Worm (Caenorhabditis elegans): ENCODE data around the gene T05C12.4.
A peak's percentile ranks its signal among the peaks of the same experiment; 100 is the strongest.

Gene T05C12.4

DNA sequence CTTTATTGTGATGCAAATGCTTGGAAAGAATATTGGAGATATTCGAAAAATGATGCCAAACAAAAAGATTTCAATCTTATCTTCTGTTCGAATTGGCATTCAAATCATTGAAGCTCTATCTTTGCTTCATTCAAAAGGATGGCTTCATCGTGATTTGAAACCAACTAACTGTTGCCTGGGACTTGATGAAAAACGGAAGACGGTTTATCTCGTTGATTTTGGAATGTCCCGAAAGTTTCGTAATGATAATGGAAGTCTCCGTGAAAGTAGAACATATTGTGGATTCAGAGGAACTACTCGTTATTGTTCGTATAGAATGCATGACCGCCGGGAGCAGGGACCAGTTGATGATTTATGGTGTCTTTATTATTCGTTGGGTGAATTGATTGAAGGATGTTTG lies 6.0 kb downstream of the T05C12.4 start:
- TF ChIP-seq efl-3 (GFP tag; optimal IDR thresholded peaks at IDR 0.05) = no peak
- no peak for TF ChIP-seq mdl-1 (tag; optimal IDR thresholded peaks at IDR 0.05)
- TF ChIP-seq hlh-4 (tag; optimal IDR thresholded peaks at IDR 0.05) = no peak
- TF ChIP-seq hpl-2 (GFP tag; optimal IDR thresholded peaks at IDR 0.05) = no peak
- TF ChIP-seq aha-1 (tag; optimal IDR thresholded peaks at IDR 0.05) = no peak
- no peak for TF ChIP-seq ama-1 (optimal IDR thresholded peaks at IDR 0.05)
- TF ChIP-seq lin-35 (GFP tag; optimal IDR thresholded peaks at IDR 0.05) = no peak
- no peak for TF ChIP-seq blmp-1 (tag; optimal IDR thresholded peaks at IDR 0.05)
- TF ChIP-seq egl-27 (tag; optimal IDR thresholded peaks at IDR 0.05) = no peak

DNA sequence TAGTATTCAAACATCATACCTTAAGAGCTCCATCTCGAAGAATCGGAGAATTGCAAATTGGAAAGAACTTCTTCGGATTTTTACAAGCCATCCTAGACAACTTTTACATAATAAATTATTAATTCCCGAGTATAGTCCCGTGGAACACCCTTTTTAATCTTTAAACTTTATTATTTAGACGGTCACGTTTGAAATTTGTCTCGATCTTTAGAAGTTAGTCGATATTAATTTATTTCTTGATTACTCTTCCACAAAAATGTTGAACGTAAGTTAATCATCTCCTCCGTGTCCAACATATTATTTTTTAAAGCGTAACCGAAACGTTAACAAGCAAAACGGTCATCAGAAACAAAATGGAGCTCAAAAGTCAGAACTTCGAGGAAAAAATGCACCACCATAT lies 6.7 kb downstream of the T05C12.4 start, which contains the start of the genes decr-1.3 and T05C12.1:
Gene decr-1.3, minus strand, starts transcription at position 101 of the 400 bp plus-strand sequence.
Gene T05C12.1, plus strand, starts transcription at position 232 of the 400 bp plus-strand sequence.
- TF ChIP-seq mdl-1 (tag; optimal IDR thresholded peaks at IDR 0.05) = no peak

DNA sequence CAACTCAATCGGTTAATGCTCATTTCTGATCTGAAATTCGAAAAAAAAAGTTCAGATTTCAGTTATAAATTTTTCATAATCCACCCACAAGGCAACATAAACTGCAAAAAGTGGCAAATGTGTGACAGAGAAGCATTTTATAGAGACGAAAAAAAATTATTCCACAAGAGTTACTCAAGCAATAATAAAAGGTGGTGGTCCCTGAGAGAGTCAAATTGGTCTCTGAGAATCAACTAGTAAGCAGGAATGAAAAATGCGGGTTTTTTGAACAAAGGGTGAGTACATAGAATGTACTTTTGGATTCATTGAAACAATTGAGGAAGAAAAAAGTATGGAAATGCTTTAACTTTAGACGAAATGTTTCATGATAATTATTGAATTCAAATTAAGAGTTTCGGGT lies 9.8 kb downstream of the T05C12.4 start, which contains the start of gene T05C12.11:
Gene T05C12.11, minus strand, starts transcription at position 101 of the 400 bp plus-strand sequence.
- TF ChIP-seq nhr-77 (tag; optimal IDR thresholded peaks at IDR 0.05) (no peak), lin-14 (GFP tag; optimal IDR thresholded peaks at IDR 0.05) (peak; percentile 17)

DNA sequence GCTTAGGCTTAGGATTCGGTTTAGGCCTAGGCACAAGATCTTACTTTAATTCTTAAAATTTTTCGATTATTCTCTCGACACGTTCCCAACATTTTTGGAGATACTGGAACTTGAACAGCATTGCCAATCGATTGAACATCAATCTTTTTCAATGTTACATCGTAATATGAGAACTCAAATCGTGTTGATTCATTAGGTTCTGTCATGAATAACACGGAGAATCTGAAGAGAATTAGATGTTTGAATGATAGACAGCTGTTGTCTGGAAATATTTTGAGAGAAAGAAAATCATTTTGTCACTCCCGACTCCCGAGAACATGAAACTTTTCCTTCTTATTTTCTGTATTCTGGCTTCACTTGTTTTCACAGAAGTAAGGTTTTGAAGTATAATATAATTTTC lies 10.9 kb downstream of the T05C12.4 start, which contains the start of gene T05C12.15:
Gene T05C12.15, plus strand, starts transcription at position 301 of the 400 bp plus-strand sequence.
- TF ChIP-seq unc-86 (tag; optimal IDR thresholded peaks at IDR 0.05) (no peak), rnt-1 (tag; optimal IDR thresholded peaks at IDR 0.05) (no peak), swsn-7 (tag; optimal IDR thresholded peaks at IDR 0.05) (no peak), nhr-20 (tag; optimal IDR thresholded peaks at IDR 0.05) (no peak)

DNA sequence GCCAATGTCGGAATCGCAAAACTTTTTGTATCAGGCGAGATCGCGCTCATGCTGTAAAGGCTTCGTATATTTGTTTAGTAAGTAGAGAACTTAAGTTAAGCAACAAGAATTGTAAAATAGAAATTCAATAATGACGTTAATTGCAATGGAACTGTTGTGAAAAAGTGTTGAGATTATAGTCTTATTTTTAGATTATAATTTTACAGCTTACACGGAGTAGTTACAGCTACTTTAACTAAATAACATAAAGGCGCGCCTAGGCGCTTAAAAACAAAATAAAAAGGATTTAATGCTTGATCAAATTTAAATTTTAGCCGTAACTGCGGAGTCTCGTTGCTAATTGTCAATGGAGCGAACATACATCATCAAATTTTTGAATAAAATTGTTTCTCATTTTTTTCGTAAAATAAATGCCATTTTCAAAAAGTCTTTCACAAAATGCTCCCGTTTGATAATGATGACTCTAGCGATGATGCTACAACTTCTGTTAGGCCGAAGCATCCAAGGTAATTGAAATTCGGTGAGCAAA lies 18.0 kb downstream of the T05C12.4 start, which contains the start of the genes emb-27 and rrf-3:
Gene emb-27, minus strand, starts transcription at position 51 of the 529 bp plus-strand sequence.
Gene rrf-3, plus strand, starts transcription at position 346 of the 529 bp plus-strand sequence.
- TF ChIP-seq ztf-11 (tag; optimal IDR thresholded peaks at IDR 0.05) = no peak
- TF ChIP-seq nhr-20 (tag; optimal IDR thresholded peaks at IDR 0.05) = peak; percentile 15
- no peak for TF ChIP-seq mdl-1 (tag; optimal IDR thresholded peaks at IDR 0.05)
- TF ChIP-seq skn-1 (tag; optimal IDR thresholded peaks at IDR 0.05) = peak; percentile 68
- no peak for TF ChIP-seq unc-98 (GFP tag; IDR thresholded peaks at IDR 0.05)
- no peak for TF ChIP-seq hlh-17 (GFP tag; optimal IDR thresholded peaks at IDR 0.05; ENCODE audit: borderline replicate concordance)
- peak; percentile 64 for TF ChIP-seq lin-14 (GFP tag; optimal IDR thresholded peaks at IDR 0.05)
- no peak for TF ChIP-seq fkh-8 (tag; optimal IDR thresholded peaks at IDR 0.05)
- TF ChIP-seq zip-4 (GFP tag; optimal IDR thresholded peaks at IDR 0.05) = no peak
- no peak for TF ChIP-seq vab-15 (tag; optimal IDR thresholded peaks at IDR 0.05)
- peak; percentile 65 to 84 (median 73) for TF ChIP-seq dpl-1 (GFP tag; optimal IDR thresholded peaks at IDR 0.05)
- no peak for TF ChIP-seq sox-4 (tag; optimal IDR thresholded peaks at IDR 0.05)
- TF ChIP-seq unc-86 (tag; optimal IDR thresholded peaks at IDR 0.05) = no peak
- no peak for TF ChIP-seq ceh-63 (GFP tag; optimal IDR thresholded peaks at IDR 0.05)
- no peak for TF ChIP-seq isw-1 (GFP tag; IDR thresholded peaks at IDR 0.05)
- TF ChIP-seq zag-1 (tag; optimal IDR thresholded peaks at IDR 0.05) = no peak
- no peak for TF ChIP-seq sup-37 (GFP tag; optimal IDR thresholded peaks at IDR 0.05)
- no peak for TF ChIP-seq nhr-19 (GFP tag; conservative IDR thresholded peaks at IDR 0.05)
- TF ChIP-seq lin-13 (GFP tag; optimal IDR thresholded peaks at IDR 0.05) = peak; percentile 16
- TF ChIP-seq nhr-11 (tag; optimal IDR thresholded peaks at IDR 0.05) = no peak
- TF ChIP-seq fos-1 (tag; optimal IDR thresholded peaks at IDR 0.05) = no peak
- TF ChIP-seq aly-2 (tag; optimal IDR thresholded peaks at IDR 0.05) = no peak
- TF ChIP-seq sptf-1 (tag; optimal IDR thresholded peaks at IDR 0.05) = no peak
- TF ChIP-seq F16B12.6 (tag; optimal IDR thresholded peaks at IDR 0.05) = peak; percentile 42
- no peak for TF ChIP-seq tbx-2 (tag; optimal IDR thresholded peaks at IDR 0.05)
- TF ChIP-seq nhr-28 (tag; optimal IDR thresholded peaks at IDR 0.05) = no peak
- TF ChIP-seq pag-3 (tag; optimal IDR thresholded peaks at IDR 0.05; ENCODE audit: borderline replicate concordance, insufficient read depth) = no peak
- TF ChIP-seq elt-2 (tag; optimal IDR thresholded peaks at IDR 0.05) = no peak
- TF ChIP-seq mep-1 (tag; optimal IDR thresholded peaks at IDR 0.05) = peak; percentile 84
- no peak for TF ChIP-seq irx-1 (tag; optimal IDR thresholded peaks at IDR 0.05)
- TF ChIP-seq mab-9 (GFP tag; IDR thresholded peaks at IDR 0.05) = no peak
- no peak for TF ChIP-seq elt-3 (tag; optimal IDR thresholded peaks at IDR 0.05)
- no peak for TF ChIP-seq egl-27 (tag; optimal IDR thresholded peaks at IDR 0.05)
- peak; percentile 47 to 88 for TF ChIP-seq lsy-2 (tag; optimal IDR thresholded peaks at IDR 0.05)

Data from whole organism, L1 larva.